Worm (Caenorhabditis elegans) whole organism, late embryonic: ENCODE data around the gene mnp-1.

Source experiments
- C38D4.7 ChIP-seq: fragments of 200-800 bp; sonication (Bioruptor generic); optimal IDR thresholded peaks from 2 replicates; lab custom pipeline; 2018; ENCODE audit warnings: mild to moderate bottlenecking, missing genetic modification characterization, moderate library complexity, missing compliant biosample characterization
- F13H6.1 ChIP-seq: sonication (generic microtip); optimal IDR thresholded peaks from 2 replicates; lab custom pipeline; 2016; ENCODE audit warnings: missing genetic modification characterization, missing compliant biosample characterization
- K02D7.2 ChIP-seq: sonication (generic microtip); optimal IDR thresholded peaks from 2 replicates; lab custom pipeline; 2017; ENCODE audit warnings: mild to moderate bottlenecking, missing genetic modification characterization, missing compliant biosample characterization
- T23F11.4 ChIP-seq: fragments of 200-800 bp; sonication (Bioruptor generic); optimal IDR thresholded peaks from 2 replicates; lab custom pipeline; 2018; ENCODE audit warnings: mild to moderate bottlenecking, missing genetic modification characterization, missing compliant biosample characterization
- Y22D7AL.16 ChIP-seq: sonication (generic microtip); optimal IDR thresholded peaks from 2 replicates; lab custom pipeline; 2016; ENCODE audit warnings: missing genetic modification characterization, missing compliant biosample characterization
- ahr-1 ChIP-seq: sonication (generic microtip); optimal IDR thresholded peaks from 2 replicates; lab custom pipeline; 2016; ENCODE audit warnings: missing genetic modification characterization, missing compliant biosample characterization
- ceh-14 ChIP-seq: sonication (generic microtip); optimal IDR thresholded peaks from 2 replicates; lab custom pipeline; 2016; ENCODE audit warnings: missing genotype, missing genetic modification characterization, missing compliant biosample characterization
- ceh-18 ChIP-seq: sonication (generic microtip); optimal IDR thresholded peaks from 2 replicates; lab custom pipeline; 2016; ENCODE audit warnings: missing genetic modification characterization, missing compliant biosample characterization
- ceh-19 ChIP-seq: fragments of 200-800 bp; sonication (Bioruptor generic); optimal IDR thresholded peaks from 2 replicates; lab custom pipeline; 2018; ENCODE audit warnings: mild to moderate bottlenecking, missing genetic modification characterization, missing compliant biosample characterization
- ceh-2 ChIP-seq: sonication (generic microtip); optimal IDR thresholded peaks from 2 replicates; lab custom pipeline; 2016; ENCODE audit warnings: missing genotype, missing genetic modification characterization, missing compliant biosample characterization
- ceh-22 ChIP-seq: sonication (generic microtip); optimal IDR thresholded peaks from 2 replicates; lab custom pipeline; 2017; ENCODE audit warnings: missing biosample characterization, missing genetic modification characterization
- ceh-30 ChIP-seq: fragments of 150-350 bp; optimal IDR thresholded peaks from 2 replicates; lab custom pipeline; 2014; ENCODE audit warnings: missing biosample characterization, missing genetic modification characterization
- ceh-31 ChIP-seq: sonication (generic microtip); optimal IDR thresholded peaks from 2 replicates; lab custom pipeline; 2016; ENCODE audit warnings: missing genetic modification characterization, missing compliant biosample characterization
- ceh-34 ChIP-seq: sonication (generic microtip); optimal IDR thresholded peaks from 2 replicates; lab custom pipeline; 2016; ENCODE audit warnings: mild to moderate bottlenecking, missing genetic modification characterization, missing compliant biosample characterization
- ceh-45 ChIP-seq: fragments of 200-800 bp; sonication (Bioruptor generic); IDR thresholded peaks from 2 replicates; pipeline ENCODE4 v1.3.6; 2022; ENCODE audit warnings: missing genetic modification reagents, missing genetic modification characterization, missing compliant biosample characterization
- ceh-48 ChIP-seq: sonication (generic microtip); optimal IDR thresholded peaks from 2 replicates; lab custom pipeline; 2016; ENCODE audit warnings: missing genetic modification characterization, inconsistent platforms, missing compliant biosample characterization
- ceh-6 ChIP-seq: fragments of 200-800 bp; sonication (Bioruptor generic); optimal IDR thresholded peaks from 2 replicates; lab custom pipeline; 2018; ENCODE audit warnings: mild to moderate bottlenecking, missing genetic modification characterization, missing compliant biosample characterization
- dmd-4 ChIP-seq: sonication (generic microtip); optimal IDR thresholded peaks from 2 replicates; lab custom pipeline; 2016; ENCODE audit warnings: borderline replicate concordance, missing genetic modification characterization, missing compliant biosample characterization
- fkh-10 ChIP-seq: fragments of 150-350 bp; optimal IDR thresholded peaks from 2 replicates; lab custom pipeline; 2014; ENCODE audit warnings: missing biosample characterization, missing genetic modification reagents, missing genetic modification characterization
- hlh-6 ChIP-seq: sonication (generic microtip); optimal IDR thresholded peaks from 2 replicates; lab custom pipeline; 2016; ENCODE audit warnings: missing genotype, missing genetic modification characterization, missing compliant biosample characterization
- hlh-8 ChIP-seq: sonication (generic microtip); optimal IDR thresholded peaks from 2 replicates; lab custom pipeline; 2016; ENCODE audit warnings: missing genotype, missing genetic modification characterization, missing compliant biosample characterization
- lim-6 ChIP-seq: sonication (generic microtip); optimal IDR thresholded peaks from 2 replicates; lab custom pipeline; 2016; ENCODE audit warnings: missing genetic modification characterization, missing compliant biosample characterization
- madf-2 ChIP-seq: sonication (generic microtip); optimal IDR thresholded peaks from 2 replicates; lab custom pipeline; 2017; ENCODE audit warnings: missing genetic modification characterization, missing compliant biosample characterization
- npax-4 ChIP-seq: sonication (generic microtip); optimal IDR thresholded peaks from 2 replicates; lab custom pipeline; 2016; ENCODE audit warnings: missing genetic modification characterization, missing compliant biosample characterization
- pag-3 ChIP-seq: sonication (generic microtip); optimal IDR thresholded peaks from 2 replicates; lab custom pipeline; 2016; ENCODE audit warnings: missing compliant biosample characterization, missing genetic modification characterization, borderline replicate concordance
- pat-9 ChIP-seq: fragments of 200-800 bp; sonication (Bioruptor generic); optimal IDR thresholded peaks from 2 replicates; lab custom pipeline; 2018; ENCODE audit warnings: mild to moderate bottlenecking, missing genetic modification characterization, moderate library complexity, missing compliant biosample characterization
- pqm-1 ChIP-seq: sonication (generic microtip); optimal IDR thresholded peaks from 2 replicates; lab custom pipeline; 2016; ENCODE audit warnings: missing genetic modification characterization, missing compliant biosample characterization
- ref-2 ChIP-seq: sonication (generic microtip); optimal IDR thresholded peaks from 2 replicates; lab custom pipeline; 2016; ENCODE audit warnings: missing genetic modification characterization, missing compliant biosample characterization
- sdc-2 ChIP-seq: sonication (generic microtip); optimal IDR thresholded peaks from 2 replicates; lab custom pipeline; 2016; ENCODE audit warnings: missing genotype, missing genetic modification characterization, missing compliant biosample characterization
- sox-4 ChIP-seq: sonication (generic microtip); optimal IDR thresholded peaks from 2 replicates; lab custom pipeline; 2017; ENCODE audit warnings: mild to moderate bottlenecking, missing genetic modification characterization, inconsistent platforms, missing compliant biosample characterization
- syd-9 ChIP-seq: sonication (generic microtip); optimal IDR thresholded peaks from 2 replicates; lab custom pipeline; 2016; ENCODE audit warnings: mild to moderate bottlenecking, missing genetic modification characterization, moderate library complexity, missing compliant biosample characterization
- tbx-2 ChIP-seq: sonication (generic microtip); optimal IDR thresholded peaks from 2 replicates; lab custom pipeline; 2016; ENCODE audit warnings: missing genetic modification characterization, missing compliant biosample characterization
- tbx-7 ChIP-seq: sonication (generic microtip); optimal IDR thresholded peaks from 2 replicates; lab custom pipeline; 2016; ENCODE audit warnings: missing genotype, missing genetic modification characterization, missing compliant biosample characterization
- ttx-3 ChIP-seq: sonication (generic microtip); optimal IDR thresholded peaks from 2 replicates; lab custom pipeline; 2016; ENCODE audit warnings: missing genetic modification reagents, missing genetic modification characterization, missing compliant biosample characterization
- unc-42 ChIP-seq: sonication (generic microtip); optimal IDR thresholded peaks from 2 replicates; lab custom pipeline; 2016; ENCODE audit warnings: missing genotype, missing genetic modification characterization, missing compliant biosample characterization
- unc-55 ChIP-seq: sonication (generic microtip); optimal IDR thresholded peaks from 2 replicates; lab custom pipeline; 2017; ENCODE audit warnings: missing biosample characterization, missing genetic modification reagents, missing genetic modification characterization
- zip-5 ChIP-seq: sonication (generic microtip); optimal IDR thresholded peaks from 2 replicates; lab custom pipeline; 2016; ENCODE audit warnings: missing genetic modification characterization, missing compliant biosample characterization
- ztf-16 ChIP-seq: sonication (generic microtip); optimal IDR thresholded peaks from 2 replicates; lab custom pipeline; 2017; ENCODE audit warnings: missing genetic modification characterization, missing compliant biosample characterization

mnp-1 gene

ce11 chrIII:4397115-4397514 is 40.7 kb downstream of the mnp-1 start, which contains the start of gene R07E5.5:
R07E5.5 (plus strand) TSS chrIII:4397415.
- TF ChIP-seq C38D4.7 (GFP tag; lab: Kevin White, UChicago), result no peak
- TF ChIP-seq syd-9, result no peak
- TF ChIP-seq sox-4 (tag; lab: Kevin White, UChicago), result no peak
- no peak for TF ChIP-seq pag-3 (tag; lab: Kevin White, UChicago)
- no peak for TF ChIP-seq ceh-34
- TF ChIP-seq ceh-6 (GFP tag; lab: Kevin White, UChicago), result no peak
- no peak for TF ChIP-seq hlh-6 (tag; lab: Kevin White, UChicago)
- TF ChIP-seq pat-9 (tag; lab: Kevin White, UChicago), result no peak
- TF ChIP-seq zip-5, result no peak
- no peak for TF ChIP-seq unc-42 (tag; lab: Kevin White, UChicago)
- no peak for TF ChIP-seq K02D7.2 (tag; lab: Kevin White, UChicago)
- TF ChIP-seq ceh-45 (GFP tag; lab: Robert Waterston, UW), result no peak
- TF ChIP-seq ceh-2 (tag; lab: Kevin White, UChicago), result no peak
- no peak for TF ChIP-seq ztf-16 (tag; lab: Kevin White, UChicago)
- no peak for TF ChIP-seq ceh-14 (tag; lab: Kevin White, UChicago)
- no peak for TF ChIP-seq ref-2 (tag; lab: Kevin White, UChicago)
- TF ChIP-seq ahr-1 (tag; lab: Kevin White, UChicago), result no peak
- TF ChIP-seq hlh-8 (tag; lab: Kevin White, UChicago), result no peak
- no peak for TF ChIP-seq tbx-2 (tag; lab: Kevin White, UChicago)

- TF ChIP-seq F13H6.1 (tag; lab: Kevin White, UChicago) (no peak), pqm-1 (tag; lab: Kevin White, UChicago) (no peak)
Measured at ce11 chrIII:4398463-4398862, 42.1 kb downstream of the mnp-1 start, which contains the start of gene R07E5.6. R07E5.6 (plus strand) TSS chrIII:4398763.

- no peak for TF ChIP-seq hlh-8 (tag; lab: Kevin White, UChicago)
- no peak for TF ChIP-seq ceh-30 (tag; lab: Kevin White, UChicago)
- TF ChIP-seq unc-55 (GFP tag; lab: Kevin White, UChicago), result no peak
- no peak for TF ChIP-seq pat-9 (tag; lab: Kevin White, UChicago)
- TF ChIP-seq npax-4 (tag; lab: Kevin White, UChicago), result no peak
- no peak for TF ChIP-seq ceh-31 (tag; lab: Kevin White, UChicago)
- no peak for TF ChIP-seq F13H6.1 (tag; lab: Kevin White, UChicago)
- no peak for TF ChIP-seq sdc-2
- TF ChIP-seq ztf-16 (tag; lab: Kevin White, UChicago), result no peak
- no peak for TF ChIP-seq madf-2 (tag; lab: Kevin White, UChicago)
- no peak for TF ChIP-seq ceh-22
- no peak for TF ChIP-seq hlh-6 (tag; lab: Kevin White, UChicago)
- no peak for TF ChIP-seq ttx-3
- no peak for TF ChIP-seq dmd-4
- TF ChIP-seq fkh-10 (GFP tag; lab: Kevin White, UChicago), result no peak
- no peak for TF ChIP-seq Y22D7AL.16
- no peak for TF ChIP-seq ceh-19
- TF ChIP-seq ceh-48 (tag; lab: Kevin White, UChicago), result no peak
Measured at ce11 chrIII:4401142-4401541, 44.7 kb downstream of the mnp-1 start, which contains the start of gene R07E5.15. R07E5.15 (plus strand) TSS chrIII:4401442.

ce11 chrIII:4404339-4404836 is 48.0 kb downstream of the mnp-1 start, which contains the start of the genes R07E5.17 and snfc-5:
R07E5.17 (minus strand) TSS chrIII:4404436.
snfc-5 (plus strand) TSS chrIII:4404786.
- TF ChIP-seq unc-42 (tag; lab: Kevin White, UChicago) (peak; percentile 37), ceh-14 (tag; lab: Kevin White, UChicago) (peak; percentile 44), pat-9 (tag; lab: Kevin White, UChicago) (no peak), lim-6 (no peak), T23F11.4 (GFP tag; lab: Kevin White, UChicago) (no peak), ceh-22 (no peak), ceh-31 (tag; lab: Kevin White, UChicago) (peak; percentile 27), ceh-18 (peak; percentile 25), tbx-7 (tag; lab: Kevin White, UChicago) (no peak)
- TF ChIP-seq, all 69 proteins: peak for 4
